Worm (Caenorhabditis elegans): Measurements from ENCODE around the gene esyt-2.

- TF ChIP-seq ztf-4 (tag; optimal IDR thresholded peaks at IDR 0.05) (no peak), nhr-76 (tag; optimal IDR thresholded peaks at IDR 0.05) (no peak), nhr-237 (tag; optimal IDR thresholded peaks at IDR 0.05) (no peak), nhr-11 (tag; optimal IDR thresholded peaks at IDR 0.05) (no peak), ztf-11 (tag; optimal IDR thresholded peaks at IDR 0.05) (no peak), snpc-4 (tag; optimal IDR thresholded peaks at IDR 0.05) (no peak), ceh-82 (tag; optimal IDR thresholded peaks at IDR 0.05) (no peak), nhr-28 (tag; optimal IDR thresholded peaks at IDR 0.05) (no peak), fkh-2 (tag; optimal IDR thresholded peaks at IDR 0.05) (no peak), ceh-9 (tag; optimal IDR thresholded peaks at IDR 0.05) (no peak), ama-1 (optimal IDR thresholded peaks at IDR 0.05) (no peak), zag-1 (tag; optimal IDR thresholded peaks at IDR 0.05) (no peak)
Observed at ce11 chrIII:6207046-6207445, 23.7 kb downstream of the esyt-2 start.
